Worm (Caenorhabditis elegans): ENCODE results near the gene Y105C5A.10.

- TF ChIP-seq pqm-1 (tag; optimal IDR thresholded peaks at IDR 0.05), result no peak
- TF ChIP-seq unc-62 (GFP tag; optimal IDR thresholded peaks at IDR 0.05), result no peak
- no peak for TF ChIP-seq ceh-8 (GFP tag; optimal IDR thresholded peaks at IDR 0.05)
- no peak for TF ChIP-seq alr-1 (tag; optimal IDR thresholded peaks at IDR 0.05; ENCODE audit: borderline replicate concordance)
- no peak for TF ChIP-seq nhr-11 (tag; optimal IDR thresholded peaks at IDR 0.05)
- no peak for TF ChIP-seq elt-3 (tag; optimal IDR thresholded peaks at IDR 0.05)
- TF ChIP-seq hlh-17 (GFP tag; optimal IDR thresholded peaks at IDR 0.05; ENCODE audit: borderline replicate concordance), result no peak
- no peak for TF ChIP-seq nhr-28 (tag; optimal IDR thresholded peaks at IDR 0.05)
- TF ChIP-seq sox-4 (tag; optimal IDR thresholded peaks at IDR 0.05), result no peak
Measured at ce11 chrIV:15639223-15639622, 3.7 kb downstream of the Y105C5A.10 start.

Data from whole organism, L1 larva.